Worm (Caenorhabditis elegans): ENCODE data around the gene W04G3.7.

Gene W04G3.7

DNA sequence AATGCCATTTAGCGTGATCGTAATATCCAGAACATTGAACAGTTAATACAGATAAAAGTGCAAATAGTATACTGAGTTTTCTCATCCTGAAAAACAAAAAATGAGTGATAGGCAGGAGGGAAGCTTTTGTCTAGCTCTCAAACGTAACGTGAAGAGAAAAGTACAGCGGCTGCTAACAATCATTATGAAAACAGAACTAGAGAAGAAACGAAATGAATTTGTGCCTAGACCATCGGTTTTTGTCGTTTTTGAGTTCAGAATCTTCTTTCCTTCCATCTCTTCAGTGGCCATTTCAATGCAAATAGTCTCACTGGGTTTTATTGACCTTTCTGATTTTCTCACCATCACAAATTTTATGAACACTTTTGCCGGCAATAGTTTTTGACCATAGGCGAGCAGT is at the start of gene W04G3.7:
W04G3.7 (minus strand) TSS at position 101 of the 400 bp plus-strand sequence.
- no peak for TF ChIP-seq lsy-12 (tag; optimal IDR thresholded peaks at IDR 0.05)
- no peak for TF ChIP-seq unc-62 (GFP tag; optimal IDR thresholded peaks at IDR 0.05)
- TF ChIP-seq nhr-237 (tag; optimal IDR thresholded peaks at IDR 0.05): no peak
- TF ChIP-seq ceh-16 (tag; optimal IDR thresholded peaks at IDR 0.05): no peak
- no peak for TF ChIP-seq nhr-11 (tag; optimal IDR thresholded peaks at IDR 0.05)
- no peak for TF ChIP-seq ceh-82 (tag; optimal IDR thresholded peaks at IDR 0.05)
- TF ChIP-seq daf-12 (tag; optimal IDR thresholded peaks at IDR 0.05): no peak

DNA sequence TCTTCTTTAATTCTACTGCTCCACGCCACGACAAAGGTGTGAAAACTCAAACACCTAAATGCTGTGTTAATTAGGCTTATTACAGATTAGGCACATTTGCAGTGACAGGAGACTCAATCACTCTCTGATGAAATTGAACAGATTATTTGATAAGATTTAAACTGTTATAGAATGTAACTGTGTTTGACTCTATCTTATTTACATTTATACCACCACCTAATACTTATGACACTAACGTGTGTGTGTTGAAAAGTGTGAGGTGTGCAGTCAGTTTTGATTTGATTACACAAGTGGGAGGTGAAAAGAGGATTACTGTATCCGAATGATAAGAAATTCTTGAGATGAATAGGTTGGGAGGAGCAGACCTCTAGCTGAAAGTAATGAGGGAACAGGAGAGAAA is 47.2 kb upstream of the W04G3.7 start:
- TF ChIP-seq pha-4 (tag; optimal IDR thresholded peaks at IDR 0.05) (peak; percentile 51), tbx-2 (tag; optimal IDR thresholded peaks at IDR 0.05) (no peak), elt-2 (tag; optimal IDR thresholded peaks at IDR 0.05) (peak; percentile 78), nhr-76 (tag; optimal IDR thresholded peaks at IDR 0.05) (no peak), nhr-43 (tag; optimal IDR thresholded peaks at IDR 0.05; ENCODE audit: poor library complexity, severe bottlenecking) (no peak), pqm-1 (tag; optimal IDR thresholded peaks at IDR 0.05) (peak; percentile 51), egl-27 (tag; optimal IDR thresholded peaks at IDR 0.05) (no peak), ZK546.5 (tag; optimal IDR thresholded peaks at IDR 0.05) (no peak), fkh-2 (tag; optimal IDR thresholded peaks at IDR 0.05) (no peak), elt-3 (tag; optimal IDR thresholded peaks at IDR 0.05) (no peak)

DNA sequence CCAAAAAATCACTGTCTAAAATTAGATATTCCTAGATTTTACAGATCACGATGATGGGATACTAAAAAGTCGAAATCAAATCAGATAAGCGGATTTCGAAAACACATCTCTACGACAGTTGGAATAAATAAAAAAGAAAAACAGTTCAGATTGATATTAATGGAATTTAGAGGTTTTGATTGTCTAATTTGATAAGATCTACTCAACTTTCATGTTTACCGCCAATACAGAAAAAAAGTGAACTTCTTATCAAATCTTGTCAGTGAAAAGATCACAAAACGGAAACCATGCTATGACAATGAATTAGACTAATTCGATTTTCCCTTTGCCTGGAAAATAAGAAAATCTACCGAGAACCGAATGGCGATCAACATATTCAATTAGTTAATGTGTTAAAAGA is 41.2 kb upstream of the W04G3.7 start:
- TF ChIP-seq sea-2 (GFP tag; optimal IDR thresholded peaks at IDR 0.05) (no peak), fos-1 (tag; optimal IDR thresholded peaks at IDR 0.05) (no peak), nhr-23 (tag; optimal IDR thresholded peaks at IDR 0.05) (no peak), nhr-67 (tag; optimal IDR thresholded peaks at IDR 0.05) (no peak), ceh-9 (tag; optimal IDR thresholded peaks at IDR 0.05) (no peak), mdl-1 (tag; optimal IDR thresholded peaks at IDR 0.05) (no peak), nhr-77 (tag; optimal IDR thresholded peaks at IDR 0.05) (no peak), nhr-237 (tag; optimal IDR thresholded peaks at IDR 0.05) (no peak), nhr-43 (tag; optimal IDR thresholded peaks at IDR 0.05; ENCODE audit: poor library complexity, severe bottlenecking) (no peak)

DNA sequence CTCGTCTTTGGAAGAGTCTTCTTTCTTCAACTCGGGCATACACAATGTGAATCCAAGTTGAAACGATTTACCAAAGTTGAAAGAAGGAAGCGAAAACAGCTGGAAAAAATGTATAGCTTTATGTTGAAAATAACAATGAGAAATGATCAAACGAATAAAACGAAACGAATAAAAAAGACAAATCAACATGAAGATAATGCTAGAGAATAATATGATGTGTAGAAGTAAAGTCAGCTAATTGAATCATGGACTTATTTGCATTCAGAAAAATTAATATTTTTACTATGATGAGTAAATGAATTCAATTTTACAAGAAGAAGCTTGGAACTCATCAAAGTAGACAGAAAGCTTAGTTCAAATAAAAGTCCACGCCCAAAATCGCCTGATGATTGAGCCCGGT is 40.5 kb upstream of the W04G3.7 start, which contains the start of gene alr-1:
alr-1 (minus strand) TSS at position 101 of the 400 bp plus-strand sequence.
- no peak for TF ChIP-seq ceh-9 (tag; optimal IDR thresholded peaks at IDR 0.05)
- TF ChIP-seq elt-1 (tag; optimal IDR thresholded peaks at IDR 0.05): no peak
- no peak for TF ChIP-seq nhr-43 (tag; optimal IDR thresholded peaks at IDR 0.05; ENCODE audit: poor library complexity, severe bottlenecking)

DNA sequence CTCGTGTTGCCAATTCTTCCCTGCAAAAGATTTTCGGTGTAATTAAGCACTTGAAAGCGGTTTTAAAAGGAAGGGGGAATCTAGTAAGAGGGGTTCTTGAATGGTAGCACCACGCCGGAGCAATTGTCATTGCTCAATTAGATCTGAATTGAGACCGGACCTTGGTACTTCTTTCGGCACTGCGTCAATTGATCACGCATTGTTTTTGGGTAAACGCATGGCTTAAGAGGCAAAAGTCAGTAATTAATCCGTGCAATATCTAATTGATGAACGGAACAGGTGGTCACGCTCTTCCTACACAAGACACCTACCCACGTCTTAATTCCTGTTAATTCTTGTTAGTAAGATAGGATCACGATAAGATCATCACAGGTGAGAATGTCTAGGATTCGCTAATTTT is 38.9 kb upstream of the W04G3.7 start:
- TF ChIP-seq unc-39 (tag; optimal IDR thresholded peaks at IDR 0.05): no peak
- no peak for TF ChIP-seq nhr-76 (tag; optimal IDR thresholded peaks at IDR 0.05)
- no peak for TF ChIP-seq nhr-77 (tag; optimal IDR thresholded peaks at IDR 0.05)
- no peak for TF ChIP-seq fkh-10 (GFP tag; optimal IDR thresholded peaks at IDR 0.05)
- TF ChIP-seq lsy-12 (tag; optimal IDR thresholded peaks at IDR 0.05): no peak
- TF ChIP-seq elt-3 (tag; optimal IDR thresholded peaks at IDR 0.05): no peak
- no peak for TF ChIP-seq ztf-11 (tag; optimal IDR thresholded peaks at IDR 0.05)
- TF ChIP-seq ceh-82 (tag; optimal IDR thresholded peaks at IDR 0.05): no peak

DNA sequence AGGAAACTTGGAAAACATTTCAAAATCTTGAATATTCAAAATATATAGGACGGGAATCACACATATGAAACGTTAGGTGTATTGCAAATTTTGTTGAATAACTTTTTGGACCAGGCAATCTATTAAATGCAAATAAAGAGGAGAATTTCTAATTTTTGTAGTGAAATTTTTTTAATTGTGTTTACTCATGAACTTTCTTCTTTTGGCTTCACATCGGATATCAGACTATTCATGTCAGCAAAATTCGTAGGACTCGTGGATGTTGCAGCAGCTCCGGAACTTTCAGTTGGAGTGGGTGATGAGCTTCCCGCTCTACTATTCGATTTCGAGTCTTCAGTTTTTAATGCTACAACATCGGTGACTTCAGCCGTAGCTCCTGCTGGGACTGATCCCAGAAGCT is 37.4 kb upstream of the W04G3.7 start:
- no peak for TF ChIP-seq nhr-67 (tag; optimal IDR thresholded peaks at IDR 0.05)
- no peak for TF ChIP-seq zag-1 (tag; optimal IDR thresholded peaks at IDR 0.05)
- no peak for TF ChIP-seq elt-3 (tag; optimal IDR thresholded peaks at IDR 0.05)

DNA sequence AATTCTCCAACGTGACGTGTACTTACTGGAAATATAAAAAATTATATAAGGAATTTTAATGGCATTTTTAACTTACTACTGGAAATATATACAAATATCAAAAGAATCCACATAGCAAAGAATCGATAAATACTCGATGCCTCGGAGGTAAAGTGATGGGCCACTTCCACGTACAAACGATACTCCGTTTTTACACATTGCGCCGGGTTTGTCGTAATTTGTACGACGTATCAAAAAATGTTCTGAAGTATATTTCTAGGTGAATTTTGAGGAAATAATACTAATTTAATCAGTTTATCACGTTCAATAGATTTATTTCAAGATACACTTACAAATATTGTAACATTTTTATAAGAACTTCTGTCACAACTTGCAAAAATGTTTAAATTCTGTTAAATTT is 35.7 kb upstream of the W04G3.7 start, which contains the start of gene R08B4.3:
R08B4.3 (minus strand) TSS at position 198 of the 400 bp plus-strand sequence.
- TF ChIP-seq lin-39 (tag; optimal IDR thresholded peaks at IDR 0.05) (no peak), unc-62 (GFP tag; optimal IDR thresholded peaks at IDR 0.05) (no peak), tbx-2 (tag; optimal IDR thresholded peaks at IDR 0.05) (no peak), hmg-11 (tag; optimal IDR thresholded peaks at IDR 0.05) (no peak), ZK546.5 (tag; optimal IDR thresholded peaks at IDR 0.05) (no peak), nhr-23 (tag; optimal IDR thresholded peaks at IDR 0.05) (no peak), unc-39 (tag; optimal IDR thresholded peaks at IDR 0.05) (no peak), ztf-11 (tag; optimal IDR thresholded peaks at IDR 0.05) (no peak), nfya-1 (tag; optimal IDR thresholded peaks at IDR 0.05; ENCODE audit: insufficient read depth) (no peak), fkh-2 (tag; optimal IDR thresholded peaks at IDR 0.05) (no peak), elt-1 (tag; optimal IDR thresholded peaks at IDR 0.05) (no peak), nhr-43 (tag; optimal IDR thresholded peaks at IDR 0.05; ENCODE audit: poor library complexity, severe bottlenecking) (no peak), nhr-11 (tag; optimal IDR thresholded peaks at IDR 0.05) (no peak), pqm-1 (tag; optimal IDR thresholded peaks at IDR 0.05) (no peak), jun-1 (tag; optimal IDR thresholded peaks at IDR 0.05) (no peak), nhr-12 (tag; optimal IDR thresholded peaks at IDR 0.05) (no peak), fkh-10 (GFP tag; optimal IDR thresholded peaks at IDR 0.05) (no peak), pha-4 (tag; optimal IDR thresholded peaks at IDR 0.05) (no peak), ceh-16 (tag; optimal IDR thresholded peaks at IDR 0.05) (no peak), nhr-25 (tag; optimal IDR thresholded peaks at IDR 0.05) (no peak)
